Worm (Caenorhabditis elegans) whole organism, mixed stage, embryonic: Measurements from ENCODE around the gene C55A6.7.
A peak's percentile ranks its signal among the peaks of the same experiment; 100 is the strongest.

Experiments
- M03D4.4 ChIP-seq: sonication (generic microtip); optimal IDR thresholded peaks from 2 replicates; lab custom pipeline; 2017; ENCODE audit warnings: mild to moderate bottlenecking, missing genetic modification characterization, missing compliant biosample characterization
- bed-3 ChIP-seq: fragments of 200-800 bp; sonication (Bioruptor generic); optimal IDR thresholded peaks from 3 replicates; lab custom pipeline; 2018; ENCODE audit warnings: mild to moderate bottlenecking, missing genetic modification characterization, moderate library complexity, missing compliant biosample characterization
- blmp-1 ChIP-seq: fragments of 150-350 bp; optimal IDR thresholded peaks from 2 replicates; lab custom pipeline; 2014; ENCODE audit warnings: missing biosample characterization, missing genetic modification characterization
- ceh-39 ChIP-seq: fragments of 150-350 bp; optimal IDR thresholded peaks from 2 replicates; lab custom pipeline; 2014; ENCODE audit warnings: missing biosample characterization, missing genetic modification characterization
- ceh-43 ChIP-seq: fragments of 200-800 bp; sonication (Bioruptor generic); optimal IDR thresholded peaks from 2 replicates; lab custom pipeline; 2018; ENCODE audit warnings: mild to moderate bottlenecking, missing genetic modification characterization, moderate library complexity, missing compliant biosample characterization
- ceh-83 ChIP-seq: fragments of 200-800 bp; sonication (Bioruptor generic); optimal IDR thresholded peaks from 2 replicates; lab custom pipeline; 2018; ENCODE audit warnings: mild to moderate bottlenecking, missing genetic modification characterization, missing compliant biosample characterization
- ces-1 ChIP-seq: fragments of 150-350 bp; optimal IDR thresholded peaks from 2 replicates; lab custom pipeline; 2014; ENCODE audit warnings: missing biosample characterization, missing genetic modification reagents, missing genetic modification characterization
- drap-1 ChIP-seq: fragments of 200-800 bp; sonication (Bioruptor generic); optimal IDR thresholded peaks from 3 replicates; lab custom pipeline; 2018; ENCODE audit warnings: mild to moderate bottlenecking, missing genetic modification characterization, missing compliant biosample characterization
- elt-1 ChIP-seq: sonication (generic microtip); optimal IDR thresholded peaks from 2 replicates; lab custom pipeline; 2017; ENCODE audit warnings: missing genetic modification characterization, mild to moderate bottlenecking, missing compliant biosample characterization, antibody characterized with exemption, moderate library complexity, borderline replicate concordance; ENCODE audit not compliant: insufficient read depth
- elt-3 ChIP-seq: fragments of 150-350 bp; optimal IDR thresholded peaks from 2 replicates; lab custom pipeline; 2014; ENCODE audit warnings: missing biosample characterization, missing genetic modification characterization
- ham-2 ChIP-seq: fragments of 200-800 bp; sonication (Bioruptor generic); optimal IDR thresholded peaks from 2 replicates; lab custom pipeline; 2018; ENCODE audit warnings: mild to moderate bottlenecking, missing genetic modification characterization, missing compliant biosample characterization
- hlh-1 ChIP-seq: fragments of 150-350 bp; optimal IDR thresholded peaks from 2 replicates; lab custom pipeline; 2014; ENCODE audit warnings: missing biosample characterization, missing genetic modification reagents, missing genetic modification characterization
- lin-13 ChIP-seq: fragments of 150-350 bp; optimal IDR thresholded peaks from 2 replicates; lab custom pipeline; 2014; ENCODE audit warnings: missing biosample characterization, missing genetic modification characterization
- lin-32 ChIP-seq: fragments of 200-800 bp; sonication (Bioruptor generic); optimal IDR thresholded peaks from 2 replicates; lab custom pipeline; 2018; ENCODE audit warnings: mild to moderate bottlenecking, missing genetic modification characterization, missing compliant biosample characterization
- lsy-2 ChIP-seq: fragments of 150-350 bp; optimal IDR thresholded peaks from 2 replicates; lab custom pipeline; 2014; ENCODE audit warnings: missing biosample characterization, missing genetic modification characterization
- mep-1 ChIP-seq: fragments of 150-350 bp; optimal IDR thresholded peaks from 2 replicates; lab custom pipeline; 2017; ENCODE audit warnings: missing biosample characterization, missing genetic modification reagents, missing genetic modification characterization, inconsistent platforms
- mls-2 ChIP-seq: sonication (generic microtip); optimal IDR thresholded peaks from 2 replicates; lab custom pipeline; 2016; ENCODE audit warnings: mild to moderate bottlenecking, missing genetic modification characterization, moderate library complexity, missing compliant biosample characterization
- nhr-12 ChIP-seq: fragments of 150-350 bp; optimal IDR thresholded peaks from 2 replicates; lab custom pipeline; 2014; ENCODE audit warnings: missing biosample characterization, missing genetic modification characterization
- nhr-2 ChIP-seq: fragments of 150-350 bp; optimal IDR thresholded peaks from 2 replicates; lab custom pipeline; 2014; ENCODE audit warnings: missing biosample characterization, missing genetic modification characterization
- nhr-237 ChIP-seq: fragments of 150-350 bp; optimal IDR thresholded peaks from 2 replicates; lab custom pipeline; 2014; ENCODE audit warnings: missing biosample characterization, missing genetic modification characterization
- nhr-28 ChIP-seq: fragments of 150-350 bp; optimal IDR thresholded peaks from 2 replicates; lab custom pipeline; 2014; ENCODE audit warnings: missing biosample characterization, missing genetic modification characterization
- nhr-76 ChIP-seq: sonication (generic microtip); optimal IDR thresholded peaks from 2 replicates; lab custom pipeline; 2017; ENCODE audit warnings: missing biosample characterization, missing genetic modification characterization
- pha-4 ChIP-seq: fragments of 150-350 bp; optimal IDR thresholded peaks from 2 replicates; lab custom pipeline; 2018; ENCODE audit warnings: missing biosample characterization, missing genetic modification reagents, missing genetic modification characterization
- sem-2 ChIP-seq: fragments of 200-800 bp; sonication (Bioruptor generic); optimal IDR thresholded peaks from 2 replicates; lab custom pipeline; 2018; ENCODE audit warnings: mild to moderate bottlenecking, missing genetic modification characterization, missing compliant biosample characterization
- snpc-4 ChIP-seq: fragments of 150-350 bp; optimal IDR thresholded peaks from 2 replicates; lab custom pipeline; 2014; ENCODE audit warnings: missing biosample characterization, missing genetic modification characterization
- sptf-1 ChIP-seq: sonication (generic microtip); optimal IDR thresholded peaks from 2 replicates; lab custom pipeline; 2017; ENCODE audit warnings: mild to moderate bottlenecking, missing genetic modification characterization, moderate library complexity, missing compliant biosample characterization
- tbx-8 ChIP-seq: fragments of 200-800 bp; sonication (Bioruptor generic); optimal IDR thresholded peaks from 2 replicates; lab custom pipeline; 2018; ENCODE audit warnings: mild to moderate bottlenecking, missing genetic modification characterization, moderate library complexity, missing compliant biosample characterization
- unc-120 ChIP-seq: sonication (generic microtip); optimal IDR thresholded peaks from 2 replicates; lab custom pipeline; 2017; ENCODE audit warnings: missing genetic modification characterization, missing compliant biosample characterization; ENCODE audit not compliant: poor library complexity, severe bottlenecking
- unc-39 ChIP-seq: fragments of 150-350 bp; optimal IDR thresholded peaks from 2 replicates; lab custom pipeline; 2014; ENCODE audit warnings: missing biosample characterization, missing genetic modification characterization
- unc-62 ChIP-seq: fragments of 150-350 bp; optimal IDR thresholded peaks from 2 replicates; lab custom pipeline; 2014; ENCODE audit warnings: missing biosample characterization, missing genetic modification reagents, missing genetic modification characterization
- zip-8 ChIP-seq: fragments of 150-350 bp; optimal IDR thresholded peaks from 2 replicates; lab custom pipeline; 2014; ENCODE audit warnings: missing biosample characterization, missing genetic modification characterization
- ztf-11 ChIP-seq: fragments of 150-350 bp; optimal IDR thresholded peaks from 2 replicates; lab custom pipeline; 2014; ENCODE audit warnings: missing biosample characterization, missing genetic modification characterization

Gene C55A6.7

ce11 chrV:11533365-11533949 lies 13.1 kb upstream of the C55A6.7 start:
- TF ChIP-seq ham-2 (GFP tag; lab: Kevin White, UChicago) = no peak
- no peak for TF ChIP-seq nhr-2 (tag; lab: Kevin White, UChicago)
- no peak for TF ChIP-seq lin-13 (tag; lab: Kevin White, UChicago)
- TF ChIP-seq mls-2 (tag; lab: Kevin White, UChicago) = no peak
- TF ChIP-seq ceh-43 = no peak
- no peak for TF ChIP-seq hlh-1 (tag; lab: Kevin White, UChicago)
- no peak for TF ChIP-seq sptf-1 (tag; lab: Kevin White, UChicago)
- no peak for TF ChIP-seq ceh-83
- TF ChIP-seq nhr-12 = no peak
- TF ChIP-seq nhr-76 (tag; lab: Kevin White, UChicago) = no peak
- TF ChIP-seq lsy-2 (tag; lab: Kevin White, UChicago) = no peak
- no peak for TF ChIP-seq mep-1 (tag; lab: Kevin White, UChicago)
- TF ChIP-seq unc-120 = no peak
- no peak for TF ChIP-seq unc-39 (tag; lab: Kevin White, UChicago)
- TF ChIP-seq blmp-1 = no peak
- TF ChIP-seq ztf-11 (tag; lab: Kevin White, UChicago) = no peak

ce11 chrV:11532964-11533363 lies 12.6 kb upstream of the C55A6.7 start:
- TF ChIP-seq sptf-1 (tag; lab: Kevin White, UChicago) (peak; percentile 14), blmp-1 (peak; percentile 96), lsy-2 (tag; lab: Kevin White, UChicago) (no peak), ham-2 (GFP tag; lab: Kevin White, UChicago) (peak; percentile 30), zip-8 (tag; lab: Kevin White, UChicago) (peak; percentile 30), elt-3 (tag; lab: Kevin White, UChicago) (peak; percentile 11), mls-2 (tag; lab: Kevin White, UChicago) (no peak), unc-39 (tag; lab: Kevin White, UChicago) (no peak)
- TF ChIP-seq, all 35 proteins: peak for 5

ce11 chrV:11532535-11532853 lies 12.2 kb upstream of the C55A6.7 start:
- no peak for TF ChIP-seq ham-2 (GFP tag; lab: Kevin White, UChicago)
- no peak for TF ChIP-seq drap-1 (GFP tag; lab: Kevin White, UChicago)
- TF ChIP-seq sem-2 (GFP tag; lab: Kevin White, UChicago) = no peak
- TF ChIP-seq ceh-39 (tag; lab: Kevin White, UChicago) = no peak
- no peak for TF ChIP-seq snpc-4
- no peak for TF ChIP-seq lsy-2 (tag; lab: Kevin White, UChicago)
- no peak for TF ChIP-seq bed-3
- no peak for TF ChIP-seq ztf-11 (tag; lab: Kevin White, UChicago)
- TF ChIP-seq nhr-28 (tag; lab: Kevin White, UChicago) = no peak
- TF ChIP-seq unc-39 (tag; lab: Kevin White, UChicago) = no peak
- no peak for TF ChIP-seq lin-32 (GFP tag; lab: Kevin White, UChicago)
- TF ChIP-seq unc-120 = no peak
- TF ChIP-seq tbx-8 (GFP tag; lab: Kevin White, UChicago) = no peak
- TF ChIP-seq nhr-12 = no peak
- no peak for TF ChIP-seq sptf-1 (tag; lab: Kevin White, UChicago)
- TF ChIP-seq M03D4.4 (tag; lab: Kevin White, UChicago) = no peak
- no peak for TF ChIP-seq pha-4

DNA sequence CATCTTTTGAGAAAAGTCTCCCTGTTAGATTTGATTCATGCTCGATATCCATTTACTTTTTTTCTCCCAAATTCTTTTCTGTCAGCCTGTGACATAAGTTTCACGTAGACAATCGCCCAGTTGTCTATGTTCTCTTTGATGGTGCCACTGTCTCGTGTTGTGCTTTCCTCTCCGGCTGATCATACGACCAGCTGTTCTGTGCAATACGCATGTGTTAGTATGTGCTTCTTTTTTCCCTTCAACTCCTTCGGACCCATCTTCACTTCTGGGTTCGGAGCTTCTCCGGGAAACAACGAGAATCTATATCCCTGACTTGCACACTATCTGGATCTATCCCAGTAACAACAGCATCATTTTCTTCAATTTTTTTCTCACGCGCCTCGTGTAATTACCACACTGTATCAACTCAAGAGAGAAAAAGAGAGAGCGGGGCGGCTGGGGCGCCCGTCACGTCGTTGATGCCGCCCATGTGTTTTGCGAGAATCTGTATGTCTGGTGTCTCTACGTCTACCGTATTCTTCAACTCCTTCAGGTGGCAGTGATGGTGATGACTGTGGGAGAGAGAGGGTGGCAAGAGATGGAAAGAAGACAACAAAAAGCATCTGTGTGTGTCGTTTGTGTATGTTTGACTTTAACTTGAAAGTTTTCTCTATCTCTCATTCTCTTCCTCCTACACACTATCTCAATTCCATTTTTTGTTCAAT lies 11.7 kb upstream of the C55A6.7 start:
- peak; percentile 58 for TF ChIP-seq unc-62 (GFP tag; lab: Kevin White, UChicago)
- peak; percentile 96 for TF ChIP-seq hlh-1 (tag; lab: Kevin White, UChicago)
- TF ChIP-seq mep-1 (tag; lab: Kevin White, UChicago) = no peak
- no peak for TF ChIP-seq elt-1 (tag; lab: Kevin White, UChicago)
- no peak for TF ChIP-seq M03D4.4 (tag; lab: Kevin White, UChicago)
- no peak for TF ChIP-seq elt-3 (tag; lab: Kevin White, UChicago)
- TF ChIP-seq ces-1 (GFP tag; lab: Kevin White, UChicago) = no peak
- TF ChIP-seq sptf-1 (tag; lab: Kevin White, UChicago) = peak; percentile 20
- TF ChIP-seq unc-120 = peak; percentile 79
- peak; percentile 16 for TF ChIP-seq nhr-237 (tag; lab: Kevin White, UChicago)
- no peak for TF ChIP-seq ham-2 (GFP tag; lab: Kevin White, UChicago)
- no peak for TF ChIP-seq tbx-8 (GFP tag; lab: Kevin White, UChicago)
- TF ChIP-seq nhr-28 (tag; lab: Kevin White, UChicago) = no peak
- TF ChIP-seq nhr-2 (tag; lab: Kevin White, UChicago) = no peak
- TF ChIP-seq lin-13 (tag; lab: Kevin White, UChicago) = no peak
- TF ChIP-seq zip-8 (tag; lab: Kevin White, UChicago) = no peak
- no peak for TF ChIP-seq nhr-12
- peak; percentile 10 for TF ChIP-seq ceh-83
